Fruit fly (Drosophila melanogaster): ENCODE data around the gene PGRP-SA.

PGRP-SA gene

dm6 chrX:11572270-11572914, 10.9 kb downstream of the PGRP-SA start, which contains the start of the genes Kmn1 and Reepl1:
Gene Kmn1 (minus strand): TSS chrX:11572442.
Gene Reepl1 (plus strand): TSS chrX:11572707.
- TF ChIP-seq CG13424 (tag; optimal IDR thresholded peaks at IDR 0.05) (no peak), grau (tag; optimal IDR thresholded peaks at IDR 0.05) (peak; percentile 3), odd (GFP tag; optimal IDR thresholded peaks at IDR 0.05) (no peak), Sry-β (GFP tag; optimal IDR thresholded peaks at IDR 0.05) (peak; percentile 88), CG1647 (GFP tag; optimal IDR thresholded peaks at IDR 0.05) (no peak), mam (GFP tag; optimal IDR thresholded peaks at IDR 0.05) (peak; percentile 5), CG17328 (GFP tag; IDR thresholded peaks at IDR 0.05) (no peak), CG4424 (GFP tag; optimal IDR thresholded peaks at IDR 0.05) (no peak), CG4617 (GFP tag; optimal IDR thresholded peaks at IDR 0.05; ENCODE audit: borderline replicate concordance) (peak; percentile 10), CG2712 (tag; optimal IDR thresholded peaks at IDR 0.05) (no peak), CG11504 (tag; optimal IDR thresholded peaks at IDR 0.05) (no peak), Xbp1 (GFP tag; optimal IDR thresholded peaks at IDR 0.05) (peak; percentile 4), zen2 (GFP tag; IDR thresholded peaks at IDR 0.05; ENCODE audit: partially characterized antibody) (no peak), Dfd (GFP tag; optimal IDR thresholded peaks at IDR 0.05) (no peak), slbo (GFP tag; IDR thresholded peaks at IDR 0.05) (peak; percentile 62), MBD-R2 (GFP tag; IDR thresholded peaks at IDR 0.05) (peak; percentile 67), CoRest (tag; optimal IDR thresholded peaks at IDR 0.05) (peak; percentile 20), eyg (GFP tag; optimal IDR thresholded peaks at IDR 0.05) (no peak), jumu (GFP tag; optimal IDR thresholded peaks at IDR 0.05) (peak; percentile 21), row (GFP tag; IDR thresholded peaks at IDR 0.05) (peak; percentile 72), bowl (GFP tag; IDR thresholded peaks at IDR 0.05) (no peak), klu (GFP tag; IDR thresholded peaks at IDR 0.05) (no peak), CG1024 (GFP tag; IDR thresholded peaks at IDR 0.05) (no peak), CG10979 (tag; optimal IDR thresholded peaks at IDR 0.05) (no peak), CG9932 (GFP tag; IDR thresholded peaks at IDR 0.05) (peak; percentile 39; the same call in 1 of the 2 replicates), ind (GFP tag; optimal IDR thresholded peaks at IDR 0.05) (peak; percentile 7), Myb (GFP tag; optimal IDR thresholded peaks at IDR 0.05) (peak; percentile 13), E2f2 (GFP tag; IDR thresholded peaks at IDR 0.05) (peak; percentile 52; the same call in 1 of the 2 replicates), NfI (GFP tag; optimal IDR thresholded peaks at IDR 0.05) (no peak), Med (GFP tag) (peak; percentile 19), gfzf (GFP tag; optimal IDR thresholded peaks at IDR 0.05) (peak; percentile 33), CG14710 (tag; optimal IDR thresholded peaks at IDR 0.05) (peak; percentile 2), BEAF-32 (GFP tag; optimal IDR thresholded peaks at IDR 0.05) (peak; percentile 21), Rfx (GFP tag; IDR thresholded peaks at IDR 0.05) (peak; percentile 40; the same call in 1 of the 2 replicates), CG11723 (GFP tag; optimal IDR thresholded peaks at IDR 0.05) (no peak), NFAT (GFP tag; IDR thresholded peaks at IDR 0.05) (peak; percentile 12; the same call in 1 of the 2 replicates), CG8478 (optimal IDR thresholded peaks at IDR 0.05) (no peak), CG9817 (tag; optimal IDR thresholded peaks at IDR 0.05) (peak; percentile 10), crp (GFP tag; optimal IDR thresholded peaks at IDR 0.05) (peak in 1 of 2 experiments; percentile 70), stwl (tag; optimal IDR thresholded peaks at IDR 0.05) (peak; percentile 3), pnt (GFP tag; optimal IDR thresholded peaks at IDR 0.05) (peak; percentile 3), sob (GFP tag; IDR thresholded peaks at IDR 0.05) (no peak), phol (tag; optimal IDR thresholded peaks at IDR 0.05) (peak; percentile 15), pros (GFP tag; optimal IDR thresholded peaks at IDR 0.05) (no peak), sisA (GFP tag; IDR thresholded peaks at IDR 0.05) (0 out of 2 replicates have a peak, but pooled peaks have one; percentile 15), CG12942 (GFP tag; optimal IDR thresholded peaks at IDR 0.05) (no peak), sens (GFP tag) (peak; percentile 18), Dp (GFP tag; optimal IDR thresholded peaks at IDR 0.05) (peak; percentile 45), pzg (GFP tag; optimal IDR thresholded peaks at IDR 0.05) (peak; percentile 29), Jarid2 (GFP tag; optimal IDR thresholded peaks at IDR 0.05) (no peak)
